Worm (Caenorhabditis elegans): ENCODE data around the gene M163.5.
"Not testable (repeated sequence)": the region's sequence is repeated elsewhere in the genome, so short reads cannot be mapped to it uniquely, and the experiment has no call there.

The M163.5 gene

ce11 chrX:14523275-14523674 is 49.4 kb downstream of the M163.5 start, which contains the start of gene nspc-16:
TSS of gene nspc-16 (plus strand) at chrX:14523575.
- no peak for TF ChIP-seq fos-1 (tag; optimal IDR thresholded peaks at IDR 0.05)
- no peak for TF ChIP-seq nhr-129 (tag; optimal IDR thresholded peaks at IDR 0.05)
- TF ChIP-seq unc-39 (tag; optimal IDR thresholded peaks at IDR 0.05): no peak
- no peak for TF ChIP-seq sma-9 (GFP tag; optimal IDR thresholded peaks at IDR 0.05)
- no peak for TF ChIP-seq sma-9 (tag; optimal IDR thresholded peaks at IDR 0.05)
- no peak for TF ChIP-seq elt-3 (tag; optimal IDR thresholded peaks at IDR 0.05)
- no peak for TF ChIP-seq lin-39 (tag; optimal IDR thresholded peaks at IDR 0.05)
- no peak for TF ChIP-seq nhr-6 (tag; optimal IDR thresholded peaks at IDR 0.05)
- no peak for TF ChIP-seq sem-4 (tag; optimal IDR thresholded peaks at IDR 0.05)
- TF ChIP-seq mbf-1 (tag; optimal IDR thresholded peaks at IDR 0.05): no peak
- TF ChIP-seq nhr-11 (tag; optimal IDR thresholded peaks at IDR 0.05): no peak
- no peak for TF ChIP-seq lsy-2 (tag; optimal IDR thresholded peaks at IDR 0.05)
- no peak for TF ChIP-seq Y55F3AM.14 (GFP tag; optimal IDR thresholded peaks at IDR 0.05)
- no peak for TF ChIP-seq ceh-16 (tag; optimal IDR thresholded peaks at IDR 0.05)
- no peak for TF ChIP-seq ceh-82 (tag; optimal IDR thresholded peaks at IDR 0.05)

- not testable (repeated sequence) for TF ChIP-seq F13H6.1 (tag; optimal IDR thresholded peaks at IDR 0.05); ama-1 (optimal IDR thresholded peaks at IDR 0.05); Y55F3AM.14 (GFP tag; optimal IDR thresholded peaks at IDR 0.05)
Measured at ce11 chrX:14525081-14525324, 51.2 kb downstream of the M163.5 start, which contains the start of gene nspc-17. TSS of gene nspc-17 (minus strand) at chrX:14525181.

- TF ChIP-seq ztf-4 (tag; optimal IDR thresholded peaks at IDR 0.05) (peak; percentile 99), nhr-25 (tag; optimal IDR thresholded peaks at IDR 0.05) (peak; percentile 99), ztf-1 (GFP tag; conservative IDR thresholded peaks at IDR 0.05) (no peak), nhr-23 (tag; optimal IDR thresholded peaks at IDR 0.05) (no peak), alr-1 (tag; optimal IDR thresholded peaks at IDR 0.05) (no peak), ZK546.5 (tag; optimal IDR thresholded peaks at IDR 0.05) (peak; percentile 88), sma-9 (GFP tag; optimal IDR thresholded peaks at IDR 0.05) (peak; percentile 99), sma-9 (tag; optimal IDR thresholded peaks at IDR 0.05) (no peak), mab-5 (tag; optimal IDR thresholded peaks at IDR 0.05) (peak; percentile 99), egl-27 (tag; optimal IDR thresholded peaks at IDR 0.05) (peak; percentile 98), ceh-16 (tag; optimal IDR thresholded peaks at IDR 0.05) (peak; percentile 97), lin-39 (tag; optimal IDR thresholded peaks at IDR 0.05) (peak; percentile 97), sem-4 (tag; optimal IDR thresholded peaks at IDR 0.05) (peak; percentile 99), nhr-10 (tag; optimal IDR thresholded peaks at IDR 0.05) (peak; percentile 98), unc-62 (GFP tag; optimal IDR thresholded peaks at IDR 0.05) (peak; percentile 99), C34F6.9 (tag; optimal IDR thresholded peaks at IDR 0.05) (peak; percentile 99), fos-1 (tag; optimal IDR thresholded peaks at IDR 0.05) (peak; percentile 99), unc-55 (GFP tag; optimal IDR thresholded peaks at IDR 0.05) (peak; percentile 99), aly-2 (tag; optimal IDR thresholded peaks at IDR 0.05) (peak; percentile 97), nhr-12 (tag; optimal IDR thresholded peaks at IDR 0.05) (peak; percentile 80), elt-3 (tag; optimal IDR thresholded peaks at IDR 0.05) (peak; percentile 91), nhr-21 (tag; optimal IDR thresholded peaks at IDR 0.05) (peak; percentile 100), nhr-129 (tag; optimal IDR thresholded peaks at IDR 0.05) (peak; percentile 100), unc-39 (tag; optimal IDR thresholded peaks at IDR 0.05) (peak; percentile 79), nhr-11 (tag; optimal IDR thresholded peaks at IDR 0.05) (peak; percentile 81), Y55F3AM.14 (GFP tag; optimal IDR thresholded peaks at IDR 0.05) (peak; percentile 98), nhr-77 (tag; optimal IDR thresholded peaks at IDR 0.05) (peak; percentile 99), nhr-237 (tag; optimal IDR thresholded peaks at IDR 0.05) (peak; percentile 98), F13H6.1 (tag; optimal IDR thresholded peaks at IDR 0.05) (peak; percentile 99), ceh-82 (tag; optimal IDR thresholded peaks at IDR 0.05) (peak; percentile 100), R02D3.7 (tag; optimal IDR thresholded peaks at IDR 0.05) (peak; percentile 83), blmp-1 (tag; optimal IDR thresholded peaks at IDR 0.05; ENCODE audit: insufficient read depth) (peak; percentile 87), nhr-6 (tag; optimal IDR thresholded peaks at IDR 0.05) (peak; percentile 99), snpc-4 (tag; optimal IDR thresholded peaks at IDR 0.05) (peak; percentile 92), zag-1 (tag; optimal IDR thresholded peaks at IDR 0.05) (peak; percentile 99), elt-1 (tag; optimal IDR thresholded peaks at IDR 0.05) (no peak), ama-1 (optimal IDR thresholded peaks at IDR 0.05) (peak; percentile 69), lsy-2 (tag; optimal IDR thresholded peaks at IDR 0.05) (peak; percentile 97), mdl-1 (tag; optimal IDR thresholded peaks at IDR 0.05) (peak; percentile 96 to 97), lin-13 (GFP tag; optimal IDR thresholded peaks at IDR 0.05) (peak; percentile 99), skn-1 (tag; optimal IDR thresholded peaks at IDR 0.05) (peak; percentile 85), mbf-1 (tag; optimal IDR thresholded peaks at IDR 0.05) (peak; percentile 79), crh-2 (tag; optimal IDR thresholded peaks at IDR 0.05) (peak; percentile 100), dmd-4 (tag; optimal IDR thresholded peaks at IDR 0.05) (peak; percentile 74), gmeb-1 (tag; optimal IDR thresholded peaks at IDR 0.05) (peak; percentile 94), peb-1 (tag; optimal IDR thresholded peaks at IDR 0.05) (no peak)
Measured at ce11 chrX:14525325-14526305, 51.8 kb downstream of the M163.5 start.

Measured in whole organism, L2 larva.